Fruit fly (Drosophila melanogaster) whole organism, embryonic: Measurements from ENCODE around the gene AOX1.
A peak's percentile ranks its signal among the peaks of the same experiment; 100 is the strongest.

Experiments used
- ATbp ChIP-seq: fragments of 200-800 bp; sonication (Bioruptor generic); optimal IDR thresholded peaks from 2 replicates; lab custom pipeline; 2017; ENCODE audit warnings: missing biosample characterization, mild to moderate bottlenecking, missing genetic modification characterization, missing genetic modification reagents
- B-H1 ChIP-seq: fragments of 200-800 bp; sonication (Bioruptor generic); IDR thresholded peaks from 3 replicates; pipeline ENCODE4 v1.3.6; 2022; ENCODE audit warnings: missing biosample characterization, missing genetic modification characterization
- CG12391 ChIP-seq: fragments of 200-800 bp; sonication (Bioruptor generic); optimal IDR thresholded peaks from 3 replicates; lab custom pipeline; 2018; ENCODE audit warnings: missing biosample characterization, mild to moderate bottlenecking, missing genetic modification characterization, moderate library complexity
- CG12769 ChIP-seq: fragments of 200-800 bp; sonication (Bioruptor generic); optimal IDR thresholded peaks from 2 replicates; lab custom pipeline; 2019; ENCODE audit warnings: missing biosample characterization, mild to moderate bottlenecking, missing genetic modification characterization, moderate library complexity
- CG13775 ChIP-seq: fragments of 200-800 bp; sonication (Bioruptor generic); optimal IDR thresholded peaks from 3 replicates; lab custom pipeline; 2017; ENCODE audit warnings: missing biosample characterization, mild to moderate bottlenecking, missing genetic modification characterization
- CG15011 ChIP-seq: fragments of 200-800 bp; sonication (Bioruptor generic); optimal IDR thresholded peaks from 3 replicates; lab custom pipeline; 2018; ENCODE audit warnings: missing biosample characterization, mild to moderate bottlenecking, missing genetic modification characterization
- CG15514 ChIP-seq: fragments of 200-800 bp; sonication (Bioruptor generic); optimal IDR thresholded peaks from 3 replicates; lab custom pipeline; 2017; ENCODE audit warnings: missing biosample characterization, missing genetic modification characterization, mild to moderate bottlenecking, moderate library complexity, missing genetic modification reagents
- CG16813 ChIP-seq: fragments of 200-800 bp; sonication (Bioruptor generic); IDR thresholded peaks from 3 replicates; pipeline ENCODE4 v1.3.6; 2022; ENCODE audit warnings: missing biosample characterization, missing genetic modification characterization; ENCODE audit not compliant: partially characterized antibody
- CG17802 ChIP-seq: fragments of 200-800 bp; sonication (Bioruptor generic); optimal IDR thresholded peaks from 2 replicates; lab custom pipeline; 2018; ENCODE audit warnings: missing biosample characterization, mild to moderate bottlenecking, missing genetic modification characterization, moderate library complexity
- CG2712 ChIP-seq: fragments of 200-800 bp; optimal IDR thresholded peaks from 3 replicates; lab custom pipeline; 2019; ENCODE audit warnings: missing biosample characterization, mild to moderate bottlenecking, missing genetic modification characterization, moderate library complexity
- CG31441 ChIP-seq: fragments of 200-800 bp; sonication (Bioruptor generic); IDR thresholded peaks from 2 replicates; pipeline ENCODE4 v1.3.6; 2022; ENCODE audit warnings: missing biosample characterization, missing genetic modification characterization
- CG4707 ChIP-seq: fragments of 200-800 bp; sonication (Bioruptor generic); optimal IDR thresholded peaks from 2 replicates; lab custom pipeline; 2018; ENCODE audit warnings: missing biosample characterization, mild to moderate bottlenecking, missing genetic modification characterization, moderate library complexity
- CG7556 ChIP-seq: fragments of 200-800 bp; sonication (Bioruptor generic); optimal IDR thresholded peaks from 2 replicates; lab custom pipeline; 2017; ENCODE audit warnings: missing biosample characterization, mild to moderate bottlenecking, missing genetic modification characterization
- CG8388 ChIP-seq: fragments of 200-800 bp; sonication (Bioruptor generic); optimal IDR thresholded peaks from 2 replicates; lab custom pipeline; 2019; ENCODE audit warnings: missing biosample characterization, mild to moderate bottlenecking, missing genetic modification characterization, moderate library complexity
- CG9932 ChIP-seq: fragments of 200-800 bp; sonication (Bioruptor generic); IDR thresholded peaks from 2 replicates; pipeline ENCODE4 v1.3.6; 2022; ENCODE audit warnings: missing biosample characterization, missing genetic modification characterization
- CkIIα-i1 ChIP-seq: fragments of 200-800 bp; sonication (Bioruptor generic); IDR thresholded peaks from 2 replicates; pipeline ENCODE4 v1.3.6; 2022; ENCODE audit warnings: missing biosample characterization, missing genetic modification characterization
- Ets65A ChIP-seq: fragments of 200-800 bp; sonication (Bioruptor generic); peaks from one replicate; lab custom pipeline; 2016; ENCODE audit warnings: missing biosample characterization, missing genetic modification characterization
- Ets97D ChIP-seq: fragments of 200-800 bp; sonication (Bioruptor generic); optimal IDR thresholded peaks from 3 replicates; lab custom pipeline; 2016; ENCODE audit warnings: missing biosample characterization, missing genetic modification characterization
- HmgD ChIP-seq: fragments of 200-800 bp; sonication (Bioruptor generic); optimal IDR thresholded peaks from 3 replicates; lab custom pipeline; 2016; ENCODE audit warnings: missing biosample characterization, missing genetic modification characterization
- Hr3 ChIP-seq: fragments of 200-800 bp; sonication (Bioruptor generic); optimal IDR thresholded peaks from 3 replicates; lab custom pipeline; 2016; ENCODE audit warnings: missing biosample characterization, missing genetic modification characterization
- Hsf ChIP-seq: fragments of 200-800 bp; sonication (Bioruptor generic); optimal IDR thresholded peaks from 3 replicates; lab custom pipeline; 2016; ENCODE audit warnings: missing biosample characterization, missing genetic modification characterization
- NFAT ChIP-seq: fragments of 200-800 bp; sonication (Bioruptor generic); IDR thresholded peaks from 2 replicates; pipeline ENCODE4 v1.3.6; 2022; ENCODE audit warnings: missing biosample characterization, missing genetic modification characterization
- NfI ChIP-seq: fragments of 200-800 bp; sonication (Bioruptor generic); optimal IDR thresholded peaks from 3 replicates; lab custom pipeline; 2018; ENCODE audit warnings: missing biosample characterization, mild to moderate bottlenecking, missing genetic modification characterization, moderate library complexity
- Oaz ChIP-seq: fragments of 200-800 bp; sonication (Bioruptor generic); IDR thresholded peaks from 2 replicates; pipeline ENCODE4 v1.3.6; 2022; ENCODE audit warnings: missing biosample characterization, missing genetic modification characterization
- Rx ChIP-seq: fragments of 200-800 bp; sonication (Bioruptor generic); IDR thresholded peaks from 2 replicates; pipeline ENCODE4 v1.3.6; 2022; ENCODE audit warnings: missing biosample characterization, missing genetic modification characterization
- Stat92E ChIP-seq, 3 experiments: fragments of >200 bp in 2 of 3; fragments of 200-800 bp in 1 of 3; sonication (Bioruptor generic) in 1 of 3; optimal IDR thresholded peaks; 2 replicates each; lab custom pipeline; 2017 to 2019; ENCODE audit warnings: missing biosample characterization in 3 of 3, missing genetic modification characterization in 3 of 3, mild to moderate bottlenecking in 1 of 3, moderate library complexity in 1 of 3
- Taf1 ChIP-seq: fragments of 200-800 bp; sonication (Bioruptor generic); IDR thresholded peaks from 2 replicates; pipeline ENCODE4 v1.3.6; 2022; ENCODE audit warnings: missing biosample characterization, missing genetic modification characterization
- Tbp ChIP-seq: fragments of >200 bp; optimal IDR thresholded peaks from 2 replicates; lab custom pipeline; 2018; ENCODE audit warnings: missing biosample characterization, missing genetic modification characterization
- Vsx1 ChIP-seq: fragments of 200-800 bp; sonication (Bioruptor generic); optimal IDR thresholded peaks from 2 replicates; lab custom pipeline; 2017; ENCODE audit warnings: missing biosample characterization, mild to moderate bottlenecking, missing genetic modification characterization, missing genetic modification reagents
- bbx ChIP-seq: fragments of 200-800 bp; sonication (Bioruptor generic); IDR thresholded peaks from 2 replicates; pipeline ENCODE4 v1.3.6; 2022; ENCODE audit warnings: missing biosample characterization, missing genetic modification characterization; ENCODE audit not compliant: partially characterized antibody
- corto ChIP-seq: fragments of 200-800 bp; sonication (Bioruptor generic); optimal IDR thresholded peaks from 2 replicates; lab custom pipeline; 2016; ENCODE audit warnings: missing biosample characterization, mild to moderate bottlenecking, missing genetic modification characterization, moderate library complexity
- dimm ChIP-seq: fragments of 200-800 bp; sonication (Bioruptor generic); IDR thresholded peaks from 2 replicates; pipeline ENCODE4 v1.3.6; 2022; ENCODE audit warnings: missing biosample characterization, missing genetic modification characterization
- dm ChIP-seq: fragments of 200-800 bp; sonication (Bioruptor generic); optimal IDR thresholded peaks from 3 replicates; lab custom pipeline; 2016; ENCODE audit warnings: missing biosample characterization, missing genetic modification characterization
- dpn ChIP-seq, 2 experiments: fragments of 200-800 bp; sonication (Bioruptor generic); optimal IDR thresholded peaks; 3 replicates each; lab custom pipeline; 2016; ENCODE audit warnings: missing biosample characterization in 2 of 2, missing genetic modification characterization in 2 of 2
- gem ChIP-seq: fragments of 200-800 bp; sonication (Bioruptor generic); optimal IDR thresholded peaks from 2 replicates; lab custom pipeline; 2019; ENCODE audit warnings: missing biosample characterization, mild to moderate bottlenecking, missing genetic modification characterization, moderate library complexity
- h ChIP-seq: fragments of >200 bp; optimal IDR thresholded peaks from 2 replicates; lab custom pipeline; 2017
- her ChIP-seq: fragments of 200-800 bp; sonication (Bioruptor generic); optimal IDR thresholded peaks from 2 replicates; lab custom pipeline; 2016; ENCODE audit warnings: missing biosample characterization, missing genetic modification characterization
- hkb ChIP-seq, 2 experiments: fragments of 200-800 bp in 1 of 2; fragments of >200 bp in 1 of 2; sonication (Bioruptor generic) in 1 of 2; IDR thresholded peaks in 1 of 2; optimal IDR thresholded peaks in 1 of 2; 2 replicates each; pipeline versions ENCODE4 v1.3.6 to Lab custom; 2017 to 2022; ENCODE audit warnings: missing biosample characterization in 1 of 2, missing genetic modification characterization in 1 of 2
- jumu ChIP-seq: fragments of 200-800 bp; sonication (Bioruptor generic); optimal IDR thresholded peaks from 3 replicates; lab custom pipeline; 2016; ENCODE audit warnings: missing biosample characterization, missing genetic modification characterization
- lab ChIP-seq: fragments of 200-800 bp; sonication (Bioruptor generic); optimal IDR thresholded peaks from 3 replicates; lab custom pipeline; 2017; ENCODE audit warnings: missing biosample characterization, missing genetic modification characterization, mild to moderate bottlenecking, moderate library complexity, missing genetic modification reagents
- nom ChIP-seq: fragments of 200-800 bp; sonication (Bioruptor generic); optimal IDR thresholded peaks from 2 replicates; lab custom pipeline; 2017; ENCODE audit warnings: missing biosample characterization, missing genetic modification characterization, mild to moderate bottlenecking, moderate library complexity, missing genetic modification reagents
- phol ChIP-seq: fragments of 200-800 bp; sonication (Bioruptor generic); optimal IDR thresholded peaks from 3 replicates; lab custom pipeline; 2018; ENCODE audit warnings: missing biosample characterization, mild to moderate bottlenecking, missing genetic modification characterization, moderate library complexity
- pros ChIP-seq: fragments of 200-800 bp; sonication (Bioruptor generic); optimal IDR thresholded peaks from 3 replicates; lab custom pipeline; 2019; ENCODE audit warnings: missing biosample characterization, mild to moderate bottlenecking, missing genetic modification characterization, moderate library complexity
- ro ChIP-seq: fragments of 200-800 bp; sonication (Bioruptor generic); IDR thresholded peaks from 2 replicates; pipeline ENCODE4 v1.3.6; 2022; ENCODE audit warnings: missing biosample characterization, missing genetic modification characterization
- tgo ChIP-seq: fragments of 200-800 bp; sonication (Bioruptor generic); IDR thresholded peaks from 3 replicates; pipeline ENCODE4 v1.3.6; 2022; ENCODE audit warnings: missing biosample characterization, missing genetic modification characterization
- toy ChIP-seq: fragments of 200-800 bp; sonication (Bioruptor generic); IDR thresholded peaks from 2 replicates; pipeline ENCODE4 v1.3.6; 2022; ENCODE audit warnings: missing biosample characterization, missing genetic modification characterization
- usp ChIP-seq: fragments of >200 bp; optimal IDR thresholded peaks from 2 replicates; lab custom pipeline; 2017; ENCODE audit warnings: missing biosample characterization, missing genetic modification characterization
- vnd ChIP-seq: fragments of 200-800 bp; sonication (Bioruptor generic); IDR thresholded peaks from 3 replicates; pipeline ENCODE4 v1.3.6; 2022; ENCODE audit warnings: missing biosample characterization, missing genetic modification characterization; ENCODE audit not compliant: partially characterized antibody
- vvl ChIP-seq: fragments of 200-800 bp; sonication (Bioruptor generic); IDR thresholded peaks from 2 replicates; pipeline ENCODE4 v1.3.6; 2022; ENCODE audit warnings: missing biosample characterization, missing genetic modification characterization
- zf30C ChIP-seq: fragments of 200-800 bp; sonication (Bioruptor generic); optimal IDR thresholded peaks from 3 replicates; lab custom pipeline; 2018; ENCODE audit warnings: missing biosample characterization, mild to moderate bottlenecking, missing genetic modification characterization

AOX1 gene

dm6 chr3R:15568569-15568968 is 31.5 kb upstream of the AOX1 start (continued):
- TF ChIP-seq jumu: no peak
- TF ChIP-seq CG31441 (GFP tag; lab: Robert Waterston, UW): 0 out of 2 replicates have a peak, but pooled peaks have one; percentile 20
- no peak for TF ChIP-seq hkb (optimal IDR thresholded peaks at IDR 0.05; lab: Kevin White, UChicago)
- no peak for TF ChIP-seq hkb (GFP tag; IDR thresholded peaks at IDR 0.05; lab: Robert Waterston, UW)
- TF ChIP-seq CG12769 (tag; lab: Kevin White, UChicago): no peak
- TF ChIP-seq Hsf (GFP tag; lab: Kevin White, UChicago): no peak
- no peak for TF ChIP-seq toy (GFP tag; lab: Robert Waterston, UW)
- TF ChIP-seq gem (tag; lab: Kevin White, UChicago): peak; percentile 22
- TF ChIP-seq CG12391 (tag; lab: Kevin White, UChicago): peak; percentile 14
- 0 out of 2 replicates have a peak, but pooled peaks have one; percentile 18 for TF ChIP-seq vvl (GFP tag; lab: Robert Waterston, UW)
- TF ChIP-seq NfI (GFP tag; lab: Kevin White, UChicago): no peak
- peak; percentile 31 for TF ChIP-seq lab (GFP tag; lab: Kevin White, UChicago)
- peak; percentile 25 for TF ChIP-seq nom (GFP tag; lab: Kevin White, UChicago)
- TF ChIP-seq corto (GFP tag; lab: Kevin White, UChicago): no peak
- peak; percentile 8 for TF ChIP-seq phol
- TF ChIP-seq B-H1 (GFP tag; lab: Robert Waterston, UW): no peak
- no peak for TF ChIP-seq pros (GFP tag; lab: Kevin White, UChicago)
- no peak for TF ChIP-seq CG7556
- TF ChIP-seq bbx: no peak
- TF ChIP-seq Ets65A: no peak
- no peak for TF ChIP-seq Tbp
- no peak for TF ChIP-seq dm
- no peak for TF ChIP-seq CG13775 (GFP tag; lab: Kevin White, UChicago)
- no peak for TF ChIP-seq ro (GFP tag; lab: Robert Waterston, UW)
- TF ChIP-seq her (GFP tag; lab: Kevin White, UChicago): no peak
- no peak for TF ChIP-seq CG4707 (GFP tag; lab: Kevin White, UChicago)
- TF ChIP-seq Vsx1: no peak
- no peak for TF ChIP-seq Taf1

dm6 chr3R:15567913-15568312 is 30.8 kb upstream of the AOX1 start:
- TF ChIP-seq nom (GFP tag; lab: Kevin White, UChicago): peak; percentile 67
- TF ChIP-seq zf30C: no peak
- TF ChIP-seq CG15011: no peak

dm6 chr3R:15566948-15567347 is 29.9 kb upstream of the AOX1 start:
- TF ChIP-seq CkIIα-i1 (no peak), Rx (GFP tag; lab: Robert Waterston, UW) (no peak), Ets97D (GFP tag; lab: Kevin White, UChicago) (no peak), CG17802 (tag; lab: Kevin White, UChicago) (no peak), CG16813 (GFP tag; lab: Robert Waterston, UW) (no peak), tgo (GFP tag; lab: Robert Waterston, UW) (no peak), dimm (no peak), CG8388 (GFP tag; lab: Kevin White, UChicago) (peak; percentile 13), ATbp (GFP tag; lab: Kevin White, UChicago) (no peak), NFAT (GFP tag; lab: Robert Waterston, UW) (no peak), CG2712 (peak; percentile 46), Hr3 (no peak), h (lab: Kevin White, UChicago) (no peak), CG15514 (GFP tag; lab: Kevin White, UChicago) (no peak), CG9932 (GFP tag; lab: Robert Waterston, UW) (no peak), usp (GFP tag; lab: Kevin White, UChicago) (no peak), HmgD (GFP tag; lab: Kevin White, UChicago) (no peak), vnd (GFP tag; lab: Robert Waterston, UW) (no peak), Oaz (GFP tag; lab: Robert Waterston, UW) (no peak), dpn (GFP tag; optimal IDR thresholded peaks at IDR 0.05; lab: Kevin White, UChicago) (no peak), Stat92E (GFP tag; optimal IDR thresholded peaks at IDR 0.05; lab: Kevin White, UChicago) (no peak)
